Worm (Caenorhabditis elegans): ENCODE measurements around the gene cnx-1.

ce11 chrIII:9770590-9770989, 46.3 kb downstream of the cnx-1 start:
- no peak for TF ChIP-seq W03F9.2 (tag; optimal IDR thresholded peaks at IDR 0.05)
- TF ChIP-seq dao-5 (tag; optimal IDR thresholded peaks at IDR 0.05), result no peak

Measured in whole organism, L4/young adult.